Fruit fly (Drosophila melanogaster) whole organism: Measurements from ENCODE around the gene Grp170.

Source experiments
- Dll ChIP-seq: fragments of >200 bp; optimal IDR thresholded peaks from 2 replicates; lab custom pipeline; 2017
- EcR ChIP-seq, 2 experiments: fragments of >200 bp; optimal IDR thresholded peaks; 2 replicates each; lab custom pipeline; 2017; ENCODE audit warnings: missing biosample characterization in 2 of 2, missing genetic modification characterization in 2 of 2, missing genetic modification reagents in 2 of 2
- psq ChIP-seq: fragments of >200 bp; optimal IDR thresholded peaks from 2 replicates; lab custom pipeline; 2017
- usp ChIP-seq: fragments of >200 bp; optimal IDR thresholded peaks from 2 replicates; lab custom pipeline; 2017; ENCODE audit warnings: missing biosample characterization, missing genetic modification characterization, mixed read lengths

DNA sequence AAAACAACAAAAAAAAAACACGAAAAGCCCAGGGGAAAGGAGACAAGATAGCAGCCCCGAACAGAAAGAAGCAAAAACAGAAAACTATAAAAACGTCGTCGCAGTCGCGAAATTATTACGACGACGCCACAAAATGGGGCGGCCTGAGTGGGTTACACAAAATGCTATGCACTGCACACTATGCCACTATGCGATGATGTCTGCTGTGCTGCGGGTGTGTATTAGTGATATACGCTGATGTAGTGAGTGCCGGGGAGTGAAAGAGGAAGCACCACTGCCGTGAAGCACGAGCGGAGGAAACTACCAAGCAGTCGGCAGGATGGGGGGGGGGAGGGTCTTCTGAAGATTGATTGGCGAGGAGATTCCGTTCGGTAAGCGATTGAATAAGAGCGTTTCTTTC is 12.1 kb upstream of the Grp170 start:
- no peak for TF ChIP-seq Dll (lab: Kevin White, UChicago)
- TF ChIP-seq EcR (GFP tag; optimal IDR thresholded peaks at IDR 0.05; lab: Kevin White, UChicago): no peak
- TF ChIP-seq psq (lab: Kevin White, UChicago): no peak
- TF ChIP-seq usp (GFP tag; lab: Kevin White, UChicago): no peak
